Worm (Caenorhabditis elegans) whole organism, L4 larva: ENCODE data around the gene ctsa-4.2.
A peak's percentile ranks its signal among the peaks of the same experiment; 100 is the strongest.

ENCODE experiments used
- F10B5.3 ChIP-seq: sonication (generic microtip); optimal IDR thresholded peaks from 2 replicates; lab custom pipeline; 2016; ENCODE audit warnings: mild to moderate bottlenecking, missing genetic modification characterization, missing compliant biosample characterization
- Y48G9A.11 ChIP-seq: fragments of 200-800 bp; sonication (Bioruptor generic); IDR thresholded peaks from 2 replicates; pipeline ENCODE4 v1.3.6; 2022; ENCODE audit warnings: missing genetic modification reagents, missing genetic modification characterization, missing compliant biosample characterization
- ZK337.2 ChIP-seq: fragments of 200-800 bp; sonication (Bioruptor generic); IDR thresholded peaks from 2 replicates; pipeline ENCODE4 v1.3.6; 2022; ENCODE audit warnings: missing genetic modification reagents, missing genetic modification characterization, missing compliant biosample characterization
- arid-1 ChIP-seq: fragments of 200-800 bp; sonication (Bioruptor generic); conservative IDR thresholded peaks from 2 replicates; pipeline ENCODE4 v1.3.6; 2022; ENCODE audit warnings: missing genetic modification reagents, missing genetic modification characterization, missing compliant biosample characterization
- ceh-20 ChIP-seq: fragments of 200-800 bp; sonication (Bioruptor generic); IDR thresholded peaks from 2 replicates; pipeline ENCODE4 v1.3.6; 2022; ENCODE audit warnings: missing genetic modification reagents, missing genetic modification characterization, missing compliant biosample characterization
- ceh-32 ChIP-seq: sonication (generic microtip); optimal IDR thresholded peaks from 2 replicates; lab custom pipeline; 2016; ENCODE audit warnings: mild to moderate bottlenecking, missing genetic modification characterization, missing compliant biosample characterization; ENCODE audit not compliant: poor library complexity
- ceh-44 ChIP-seq: fragments of 200-800 bp; sonication (Bioruptor generic); IDR thresholded peaks from 2 replicates; pipeline ENCODE4 v1.3.6; 2022; ENCODE audit warnings: missing genetic modification reagents, missing genetic modification characterization, missing compliant biosample characterization
- ceh-82 ChIP-seq: sonication (generic microtip); optimal IDR thresholded peaks from 2 replicates; lab custom pipeline; 2017; ENCODE audit warnings: missing biosample characterization, missing genetic modification characterization
- ces-1 ChIP-seq: fragments of 150-350 bp; sonication (generic microtip); optimal IDR thresholded peaks from 4 replicates; lab custom pipeline; 2014; ENCODE audit warnings: missing biosample characterization, missing genetic modification reagents, missing genetic modification characterization
- ctbp-1 ChIP-seq: fragments of 200-800 bp; sonication (Bioruptor generic); IDR thresholded peaks from 2 replicates; pipeline ENCODE4 v1.3.6; 2022; ENCODE audit warnings: missing genetic modification reagents, missing genetic modification characterization, missing compliant biosample characterization
- dmd-6 ChIP-seq: fragments of 200-800 bp; sonication (Bioruptor generic); IDR thresholded peaks from 2 replicates; pipeline ENCODE4 v1.3.6; 2022; ENCODE audit warnings: missing genetic modification reagents, missing genetic modification characterization, missing compliant biosample characterization
- dmd-8 ChIP-seq: fragments of 200-800 bp; sonication (Bioruptor generic); IDR thresholded peaks from 2 replicates; pipeline ENCODE4 v1.3.6; 2022; ENCODE audit warnings: missing genetic modification characterization, missing compliant biosample characterization
- duxl-1 ChIP-seq: sonication (generic microtip); optimal IDR thresholded peaks from 2 replicates; lab custom pipeline; 2016; ENCODE audit warnings: mild to moderate bottlenecking, missing genetic modification characterization, moderate library complexity, missing compliant biosample characterization; ENCODE audit not compliant: poor library complexity
- dve-1 ChIP-seq: sonication (generic microtip); optimal IDR thresholded peaks from 2 replicates; lab custom pipeline; 2017; ENCODE audit warnings: antibody characterized with exemption, mild to moderate bottlenecking, missing genetic modification characterization, missing compliant biosample characterization; ENCODE audit not compliant: insufficient read depth
- fkh-10 ChIP-seq: fragments of 150-350 bp; optimal IDR thresholded peaks from 2 replicates; lab custom pipeline; 2014; ENCODE audit warnings: missing biosample characterization, missing genetic modification reagents, missing genetic modification characterization
- gei-8 ChIP-seq: fragments of 200-800 bp; sonication (Bioruptor generic); optimal IDR thresholded peaks from 2 replicates; lab custom pipeline; 2018; ENCODE audit warnings: mild to moderate bottlenecking, missing genetic modification characterization, missing compliant biosample characterization
- hif-1 ChIP-seq, 2 experiments: sonication (generic microtip); optimal IDR thresholded peaks; 2 replicates each; lab custom pipeline; 2016 to 2017; ENCODE audit warnings: missing compliant biosample characterization in 2 of 2, missing genetic modification characterization in 2 of 2, missing genetic modification reagents in 2 of 2, missing genotype in 2 of 2, mild to moderate bottlenecking in 1 of 2
- hlh-30 ChIP-seq: sonication (generic microtip); optimal IDR thresholded peaks from 2 replicates; lab custom pipeline; 2017; ENCODE audit warnings: antibody characterized with exemption, mild to moderate bottlenecking, missing genetic modification characterization, missing compliant biosample characterization; ENCODE audit not compliant: insufficient read depth
- hmg-1.1 ChIP-seq: fragments of 200-800 bp; sonication (Bioruptor generic); IDR thresholded peaks from 2 replicates; pipeline ENCODE4 v1.3.6; 2022; ENCODE audit warnings: missing genetic modification reagents, missing genetic modification characterization, missing compliant biosample characterization
- lim-7 ChIP-seq: fragments of 200-800 bp; sonication (Bioruptor generic); IDR thresholded peaks from 2 replicates; pipeline ENCODE4 v1.3.6; 2022; ENCODE audit warnings: missing genetic modification characterization, missing compliant biosample characterization
- lin-29 ChIP-seq: fragments of 200-800 bp; sonication (Bioruptor generic); IDR thresholded peaks from 2 replicates; pipeline ENCODE4 v1.3.6; 2022; ENCODE audit warnings: missing genetic modification reagents, missing genetic modification characterization, missing compliant biosample characterization
- lsy-2 ChIP-seq, 2 experiments: fragments of 150-350 bp in 1 of 2; sonication (generic microtip) in 1 of 2; optimal IDR thresholded peaks; 2 replicates each; lab custom pipeline; 2014 to 2017; ENCODE audit warnings: missing biosample characterization in 2 of 2, missing genetic modification characterization in 2 of 2
- madf-5 ChIP-seq, 2 experiments: fragments of 200-800 bp; sonication (Bioruptor generic); IDR thresholded peaks; 2 replicates each; pipeline ENCODE4 v1.3.6; 2022; ENCODE audit warnings: missing compliant biosample characterization in 2 of 2, missing genetic modification characterization in 2 of 2
- madf-9 ChIP-seq: fragments of 200-800 bp; sonication (Bioruptor generic); conservative IDR thresholded peaks from 2 replicates; pipeline ENCODE4 v1.3.6; 2022; ENCODE audit warnings: missing genetic modification reagents, missing genetic modification characterization, missing compliant biosample characterization
- mep-1 ChIP-seq: fragments of 150-350 bp; sonication (generic microtip); optimal IDR thresholded peaks from 3 replicates; lab custom pipeline; 2014; ENCODE audit warnings: missing biosample characterization, missing genetic modification characterization
- mxl-2 ChIP-seq: fragments of 200-800 bp; sonication (Bioruptor generic); conservative IDR thresholded peaks from 2 replicates; pipeline ENCODE4 v1.3.6; 2022; ENCODE audit warnings: missing genetic modification reagents, missing genetic modification characterization, missing compliant biosample characterization
- nhr-11 ChIP-seq: fragments of 150-350 bp; optimal IDR thresholded peaks from 2 replicates; lab custom pipeline; 2014; ENCODE audit warnings: missing biosample characterization, missing genetic modification characterization
- nhr-48 ChIP-seq: sonication (generic microtip); optimal IDR thresholded peaks from 2 replicates; lab custom pipeline; 2016; ENCODE audit warnings: mild to moderate bottlenecking, missing genetic modification characterization, missing compliant biosample characterization
- pha-4 ChIP-seq, 2 experiments: fragments of 150-350 bp in 1 of 2; fragments of 200-800 bp in 1 of 2; sonication (Bioruptor generic) in 1 of 2; IDR thresholded peaks in 1 of 2; optimal IDR thresholded peaks in 1 of 2; 2 replicates each; pipeline versions ENCODE4 v1.3.6 to Lab custom; 2014 to 2022; ENCODE audit warnings: missing genetic modification characterization in 2 of 2, missing genetic modification reagents in 2 of 2, missing biosample characterization in 1 of 2, missing compliant biosample characterization in 1 of 2
- pqm-1 ChIP-seq: sonication (generic microtip); optimal IDR thresholded peaks from 2 replicates; lab custom pipeline; 2017; ENCODE audit warnings: missing biosample characterization, missing genetic modification characterization
- unc-62 ChIP-seq, 3 experiments: fragments of 150-350 bp in 1 of 3; sonication (generic microtip); optimal IDR thresholded peaks in 2 of 3; peaks in 1 of 3; 1 replicate in 1 of 3; 2 replicates in 2 of 3; lab custom pipeline; 2014 to 2017; ENCODE audit warnings: missing biosample characterization in 3 of 3, missing genetic modification characterization in 3 of 3, missing genetic modification reagents in 3 of 3, missing genotype in 1 of 3
- vab-7 ChIP-seq: fragments of 200-800 bp; sonication (Bioruptor generic); IDR thresholded peaks from 2 replicates; pipeline ENCODE4 v1.3.6; 2022; ENCODE audit warnings: missing genetic modification reagents, missing genetic modification characterization, missing compliant biosample characterization
- zfp-3 ChIP-seq: fragments of 200-800 bp; sonication (Bioruptor generic); conservative IDR thresholded peaks from 2 replicates; pipeline ENCODE4 v1.3.6; 2022; ENCODE audit warnings: missing genetic modification reagents, missing genetic modification characterization, missing compliant biosample characterization
- zip-11 ChIP-seq: fragments of 200-800 bp; sonication (Bioruptor generic); IDR thresholded peaks from 2 replicates; pipeline ENCODE4 v1.3.6; 2022; ENCODE audit warnings: missing genetic modification characterization, missing compliant biosample characterization

The ctsa-4.2 gene

DNA sequence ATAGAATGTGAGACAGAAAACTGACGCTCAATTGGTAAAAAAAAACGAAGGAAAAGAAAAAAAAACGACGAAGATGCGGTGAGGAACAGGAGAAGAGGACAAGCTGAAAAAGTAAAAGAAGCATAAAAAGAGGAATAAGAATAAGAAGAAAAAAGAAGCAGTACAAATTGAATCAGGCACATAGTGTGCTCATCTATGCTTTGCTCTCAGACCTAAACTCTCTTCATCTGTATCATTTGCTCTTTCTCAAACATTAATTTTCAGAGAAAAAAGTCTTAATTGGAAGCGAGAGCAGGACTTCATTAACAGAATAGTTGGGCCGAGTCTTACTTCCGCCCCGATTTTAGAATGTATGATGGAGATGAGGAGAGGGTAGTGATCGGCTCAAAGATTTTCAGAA is 34.6 kb downstream of the ctsa-4.2 start:
- TF ChIP-seq F10B5.3 (tag; lab: Kevin White, UChicago) (no peak), ctbp-1 (GFP tag; lab: Robert Waterston, UW) (0 out of 2 replicates have a peak, but pooled peaks have one; percentile 54), ces-1 (peak; percentile 77), fkh-10 (GFP tag; lab: Kevin White, UChicago) (peak; percentile 46)

DNA sequence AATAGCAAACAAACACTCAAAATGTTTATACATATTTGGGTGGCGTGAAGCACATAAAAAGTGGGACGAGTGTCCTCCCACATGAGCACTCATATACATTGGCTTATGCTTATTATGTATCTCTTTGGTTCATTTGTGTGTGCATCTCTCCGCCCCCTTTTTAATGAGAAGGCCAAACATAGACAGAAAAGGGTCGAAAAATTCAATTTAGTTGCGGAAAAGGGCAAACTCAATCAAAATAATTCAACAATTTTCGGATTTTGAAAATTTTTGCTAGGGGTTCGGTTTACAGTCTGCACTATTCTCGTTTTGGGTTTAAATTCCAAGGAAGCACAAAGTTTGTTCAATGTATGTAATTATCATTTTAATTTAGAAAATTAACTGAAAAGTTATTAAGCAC is 35.2 kb downstream of the ctsa-4.2 start:
- TF ChIP-seq ceh-32 (tag; lab: Kevin White, UChicago) (no peak), ZK337.2 (GFP tag; lab: Robert Waterston, UW) (no peak), pqm-1 (no peak), lim-7 (GFP tag; lab: Robert Waterston, UW) (no peak), gei-8 (GFP tag; lab: Kevin White, UChicago) (no peak), ceh-20 (GFP tag; lab: Robert Waterston, UW) (no peak)
- TF ChIP-seq, all 104 proteins: peak for 0

DNA sequence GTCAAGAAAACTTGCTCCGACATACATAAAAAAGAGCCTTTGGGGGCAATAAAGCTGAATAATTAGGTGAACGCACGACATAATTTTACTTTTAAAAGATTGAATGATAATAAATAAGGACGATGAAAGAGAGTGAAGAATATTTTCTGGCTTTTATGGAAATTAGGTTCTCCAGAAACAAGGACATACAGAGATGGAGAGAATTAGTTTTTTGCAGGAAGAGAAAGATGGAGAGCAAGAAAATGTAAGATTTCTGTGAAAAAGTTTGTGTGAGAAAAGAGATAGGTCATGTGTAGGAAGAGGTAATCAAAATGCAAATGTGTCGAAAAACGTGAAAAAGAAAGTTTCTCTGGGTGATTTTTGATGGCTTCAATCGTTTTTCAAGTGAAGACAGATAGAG is 39.7 kb downstream of the ctsa-4.2 start, which contains the start of gene pdfr-1:
pdfr-1 (minus strand) TSS at position 101 of the 400 bp plus-strand sequence.
- TF ChIP-seq mxl-2 (GFP tag; lab: Robert Waterston, UW) (no peak), hif-1 (tag; optimal IDR thresholded peaks at IDR 0.05; lab: Kevin White, UChicago) (no peak)
- TF ChIP-seq, all 104 proteins: peak for 0

DNA sequence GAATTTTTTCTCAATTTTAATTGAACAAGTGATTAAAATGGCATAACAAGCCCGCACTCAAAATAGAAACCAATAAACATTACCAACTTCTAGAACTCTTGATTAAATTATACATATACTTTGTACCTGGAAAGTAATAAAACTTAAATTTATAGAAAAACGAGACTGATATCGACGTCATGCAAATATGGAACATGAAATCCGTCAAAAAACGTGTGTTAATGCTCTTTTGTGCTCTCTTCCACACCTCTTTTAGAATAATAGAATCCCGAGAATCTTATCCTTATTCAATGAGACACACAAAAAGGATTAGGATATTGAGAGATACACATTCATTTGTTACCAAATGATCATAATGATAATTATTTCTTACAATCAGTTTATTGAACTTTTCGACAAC is 41.6 kb downstream of the ctsa-4.2 start:
- no peak for TF ChIP-seq F10B5.3 (tag; lab: Kevin White, UChicago)
- TF ChIP-seq hmg-1.1, result no peak
- TF ChIP-seq lin-29, result no peak
- no peak for TF ChIP-seq ceh-32 (tag; lab: Kevin White, UChicago)
- no peak for TF ChIP-seq Y48G9A.11 (GFP tag; lab: Robert Waterston, UW)
- TF ChIP-seq lim-7 (GFP tag; lab: Robert Waterston, UW), result no peak
- no peak for TF ChIP-seq arid-1 (GFP tag; lab: Robert Waterston, UW)
- TF ChIP-seq nhr-48 (tag; lab: Kevin White, UChicago), result no peak
- TF ChIP-seq lsy-2 (tag; optimal IDR thresholded peaks at IDR 0.05; lab: Kevin White, UChicago), result no peak
- TF ChIP-seq zip-11 (GFP tag; lab: Robert Waterston, UW), result no peak
- TF ChIP-seq dmd-6, result no peak
- no peak for TF ChIP-seq pha-4 (GFP tag; IDR thresholded peaks at IDR 0.05; lab: Robert Waterston, UW)
- no peak for TF ChIP-seq pha-4 (tag; optimal IDR thresholded peaks at IDR 0.05; lab: Kevin White, UChicago)
- no peak for TF ChIP-seq vab-7 (GFP tag; lab: Robert Waterston, UW)
- TF ChIP-seq madf-5 (GFP tag; IDR thresholded peaks at IDR 0.05; lab: Robert Waterston, UW), result no peak
- TF ChIP-seq madf-9 (GFP tag; lab: Robert Waterston, UW), result no peak
- TF ChIP-seq zfp-3 (GFP tag; lab: Robert Waterston, UW), result no peak
- no peak for TF ChIP-seq mxl-2 (GFP tag; lab: Robert Waterston, UW)
- TF ChIP-seq dmd-8 (GFP tag; lab: Robert Waterston, UW), result no peak
- no peak for TF ChIP-seq dve-1 (tag; lab: Kevin White, UChicago)
- TF ChIP-seq duxl-1 (tag; lab: Kevin White, UChicago), result no peak

DNA sequence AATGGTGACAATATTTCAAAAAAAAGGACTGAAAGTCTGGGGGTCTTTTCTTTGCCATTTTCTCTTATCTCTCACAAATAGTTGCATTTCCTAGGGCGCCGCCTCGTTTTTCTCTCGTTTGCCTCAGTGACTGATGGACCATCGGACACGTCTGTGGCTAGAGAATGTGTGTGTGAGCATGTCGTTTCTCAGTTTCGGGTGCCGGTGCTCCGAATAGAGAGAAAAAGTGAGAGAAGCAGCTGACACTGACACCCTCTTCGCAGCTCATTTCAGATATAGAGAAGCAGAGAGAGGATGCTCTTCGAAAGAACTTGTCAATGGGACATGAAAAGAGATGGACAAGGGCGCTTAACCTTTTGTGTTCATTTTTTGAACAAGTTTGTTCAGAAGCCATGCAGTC is 43.5 kb downstream of the ctsa-4.2 start:
- no peak for TF ChIP-seq ceh-44
- no peak for TF ChIP-seq ceh-82 (tag; lab: Kevin White, UChicago)
- TF ChIP-seq nhr-11 (tag; lab: Kevin White, UChicago), result peak; percentile 31
- peak; percentile 37 for TF ChIP-seq mep-1
- peak in 1 of 2 experiments; percentile 15 for TF ChIP-seq lsy-2 (tag; optimal IDR thresholded peaks at IDR 0.05; lab: Kevin White, UChicago)
- peak; percentile 26; the same call in 1 of the 2 replicates for TF ChIP-seq ctbp-1 (GFP tag; lab: Robert Waterston, UW)
- peak in 1 of 2 experiments; percentile 78 for TF ChIP-seq unc-62 (GFP tag; optimal IDR thresholded peaks at IDR 0.05 in 1 of 2; lab: Kevin White, UChicago)
- no peak for TF ChIP-seq unc-62 (tag; optimal IDR thresholded peaks at IDR 0.05; lab: Kevin White, UChicago)
- peak; percentile 50 for TF ChIP-seq hlh-30 (tag; lab: Kevin White, UChicago)
